Fruit fly (Drosophila melanogaster): ENCODE results near the gene msl-2.

The msl-2 gene

dm6 chr2L:3495465-3495864 lies 29.6 kb upstream of the msl-2 start:
- TF ChIP-seq Ets65A (GFP tag) (peak; percentile 63), Elba2 (GFP tag; optimal IDR thresholded peaks at IDR 0.05) (no peak), CG8478 (optimal IDR thresholded peaks at IDR 0.05) (peak; percentile 62), Mes4 (GFP tag; optimal IDR thresholded peaks at IDR 0.05) (no peak)

DNA sequence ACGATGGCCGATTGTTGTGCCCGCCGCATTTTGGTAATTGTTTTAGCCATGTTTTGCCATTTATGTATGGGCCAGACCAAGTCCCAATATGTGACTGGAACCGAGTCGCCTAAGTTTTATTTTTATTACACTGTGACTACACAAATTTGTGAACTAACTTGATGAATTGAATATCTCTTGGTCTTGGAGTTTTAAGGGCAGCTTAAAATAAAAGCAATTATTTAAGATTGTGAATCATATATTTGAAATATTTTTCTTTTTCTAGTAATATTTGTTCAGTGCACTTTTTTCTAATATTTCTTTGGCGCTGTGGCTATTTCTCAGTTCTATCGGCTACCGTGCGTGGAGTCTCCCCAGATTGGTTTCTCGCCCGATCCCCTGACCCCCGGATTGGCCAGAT lies 27.6 kb upstream of the msl-2 start:
- TF ChIP-seq CG2678 (tag; optimal IDR thresholded peaks at IDR 0.05) (no peak), Ets65A (GFP tag) (peak; percentile 62)

- TF ChIP-seq CTCF (GFP tag; optimal IDR thresholded peaks at IDR 0.05) (peak; percentile 19), MTF-1 (GFP tag; optimal IDR thresholded peaks at IDR 0.05; ENCODE audit: borderline replicate concordance) (no peak)
These were observed 25.1 kb upstream of the msl-2 start, which contains the start of gene CG15414 for dm6 chr2L:3490971-3491370. TSS of gene CG15414 (minus strand) at chr2L:3491071.

DNA sequence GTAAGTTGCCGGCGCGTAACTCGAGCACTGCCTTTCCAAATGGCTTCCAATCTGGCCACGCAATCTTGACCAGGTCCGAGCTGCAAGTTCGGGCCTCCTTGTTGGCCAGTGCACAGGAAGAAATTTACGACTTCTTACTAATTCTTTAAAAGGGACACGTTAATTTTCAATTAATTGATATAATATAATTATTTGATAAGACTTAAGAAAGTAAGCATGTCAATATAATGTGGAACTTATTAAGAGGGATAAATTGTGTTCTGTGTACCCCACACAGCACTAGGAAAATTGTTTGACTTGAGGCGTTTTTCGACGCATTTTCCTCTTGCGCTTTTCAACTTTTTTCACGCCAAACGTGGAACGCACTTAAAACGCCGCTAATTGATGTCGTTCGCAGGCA lies 19.6 kb upstream of the msl-2 start:
- TF ChIP-seq CG12769 (tag; optimal IDR thresholded peaks at IDR 0.05) (no peak), Drgx (GFP tag; IDR thresholded peaks at IDR 0.05) (peak; percentile 32; the same call in 1 of the 2 replicates), CG10979 (tag; optimal IDR thresholded peaks at IDR 0.05) (no peak), sc (optimal IDR thresholded peaks at IDR 0.05) (no peak), sc (GFP tag; optimal IDR thresholded peaks at IDR 0.05) (no peak), CG18764 (GFP tag; optimal IDR thresholded peaks at IDR 0.05) (no peak), CG12219 (GFP tag; optimal IDR thresholded peaks at IDR 0.05) (no peak)

- TF ChIP-seq CG4707 (GFP tag; optimal IDR thresholded peaks at IDR 0.05) (no peak), HmgZ (tag; optimal IDR thresholded peaks at IDR 0.05) (no peak), ind (GFP tag; optimal IDR thresholded peaks at IDR 0.05) (no peak), chif (GFP tag; optimal IDR thresholded peaks at IDR 0.05) (no peak), CG10267 (tag; optimal IDR thresholded peaks at IDR 0.05) (no peak), CG7839 (tag; optimal IDR thresholded peaks at IDR 0.05) (no peak), CG3407 (GFP tag; optimal IDR thresholded peaks at IDR 0.05) (no peak), Myb (GFP tag; optimal IDR thresholded peaks at IDR 0.05) (no peak), Opbp (GFP tag; IDR thresholded peaks at IDR 0.05; ENCODE audit: partially characterized antibody) (no peak), kni (GFP tag; optimal IDR thresholded peaks at IDR 0.05) (no peak), CG3065 (GFP tag; optimal IDR thresholded peaks at IDR 0.05) (no peak), CG12744 (GFP tag; optimal IDR thresholded peaks at IDR 0.05) (no peak), CoRest (tag; optimal IDR thresholded peaks at IDR 0.05) (no peak), CG12391 (tag; optimal IDR thresholded peaks at IDR 0.05) (no peak)
These were observed 18.8 kb upstream of the msl-2 start for dm6 chr2L:3484759-3485158.

DNA sequence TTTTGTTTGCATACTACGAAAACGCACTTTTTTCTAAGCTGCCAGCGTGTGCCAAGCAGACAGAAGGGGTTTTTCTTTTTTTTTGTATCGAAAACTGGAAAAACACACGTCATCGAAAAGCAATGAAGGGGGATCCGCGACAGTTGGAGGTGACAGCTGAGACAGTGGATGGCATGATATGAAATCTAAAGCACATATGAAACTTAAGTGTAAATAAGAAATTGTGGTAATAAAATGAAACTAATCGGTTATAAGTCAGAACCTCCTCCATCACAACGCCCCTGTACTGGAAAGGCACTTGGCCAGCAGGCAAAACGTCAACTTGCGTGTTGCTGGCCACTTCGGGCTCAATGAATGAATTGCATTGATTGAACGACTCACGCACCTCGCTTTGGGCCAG lies 17.8 kb upstream of the msl-2 start:
- no peak for TF ChIP-seq CG17361 (GFP tag; IDR thresholded peaks at IDR 0.05)
- no peak for TF ChIP-seq Abd-B (GFP tag; optimal IDR thresholded peaks at IDR 0.05)
- no peak for TF ChIP-seq odd (GFP tag; optimal IDR thresholded peaks at IDR 0.05)
- TF ChIP-seq CG7928 (GFP tag; optimal IDR thresholded peaks at IDR 0.05), result no peak
- no peak for TF ChIP-seq CG18764 (GFP tag; optimal IDR thresholded peaks at IDR 0.05)
- TF ChIP-seq az2 (GFP tag; optimal IDR thresholded peaks at IDR 0.05), result no peak
- no peak for TF ChIP-seq CG11093 (GFP tag; IDR thresholded peaks at IDR 0.05)
- no peak for TF ChIP-seq fd64A (GFP tag; optimal IDR thresholded peaks at IDR 0.05)
- no peak for TF ChIP-seq pnt (GFP tag; optimal IDR thresholded peaks at IDR 0.05)
- TF ChIP-seq Ets65A (GFP tag), result peak; percentile 30
- TF ChIP-seq ken (GFP tag; IDR thresholded peaks at IDR 0.05), result no peak
- TF ChIP-seq cato (GFP tag; optimal IDR thresholded peaks at IDR 0.05; ENCODE audit: borderline replicate concordance), result no peak
- no peak for TF ChIP-seq NC2α (GFP tag; optimal IDR thresholded peaks at IDR 0.05)
- peak; percentile 22; the same call in 1 of the 3 replicates for TF ChIP-seq knrl (GFP tag; IDR thresholded peaks at IDR 0.05; ENCODE audit: partially characterized antibody)
- no peak for TF ChIP-seq kni (GFP tag; optimal IDR thresholded peaks at IDR 0.05)
- TF ChIP-seq croc (GFP tag; conservative IDR thresholded peaks at IDR 0.05), result no peak
- no peak for TF ChIP-seq CG18476 (GFP tag; optimal IDR thresholded peaks at IDR 0.05)
- no peak for TF ChIP-seq CG30020 (tag; optimal IDR thresholded peaks at IDR 0.05)
- TF ChIP-seq CG1233 (GFP tag; optimal IDR thresholded peaks at IDR 0.05), result no peak
